Worm (Caenorhabditis elegans): ENCODE measurements around the gene F46E10.3.

- TF ChIP-seq rnt-1 (tag; optimal IDR thresholded peaks at IDR 0.05) (no peak), sox-4 (tag; optimal IDR thresholded peaks at IDR 0.05) (no peak), ztf-16 (tag; optimal IDR thresholded peaks at IDR 0.05) (no peak)
These were observed 31.8 kb downstream of the F46E10.3 start, which contains the start of gene lipl-4 for ce11 chrV:6549871-6550270.
